Fruit fly (Drosophila melanogaster): ENCODE measurements around the gene Axn.

Gene Axn

dm6 chr3R:30052455-30053046 is 29.9 kb downstream of the Axn start, which contains the start of gene Jasper (continued):
- TF ChIP-seq run (tag; optimal IDR thresholded peaks at IDR 0.05) (peak; percentile 54), Sry-β (GFP tag; optimal IDR thresholded peaks at IDR 0.05) (peak; percentile 62), CG12155 (GFP tag; optimal IDR thresholded peaks at IDR 0.05) (peak; percentile 8), HmgD (GFP tag; optimal IDR thresholded peaks at IDR 0.05) (peak; percentile 29), CG10654 (GFP tag; optimal IDR thresholded peaks at IDR 0.05) (peak; percentile 18), zfh2 (GFP tag; optimal IDR thresholded peaks at IDR 0.05) (peak; percentile 14), CG9797 (GFP tag; optimal IDR thresholded peaks at IDR 0.05) (peak; percentile 95), dpn (GFP tag; optimal IDR thresholded peaks at IDR 0.05) (peak in 1 of 2 experiments; percentile 40), Scr (GFP tag; IDR thresholded peaks at IDR 0.05; ENCODE audit: partially characterized antibody) (peak; percentile 9; the same call in 1 of the 2 replicates), CG17912 (GFP tag; optimal IDR thresholded peaks at IDR 0.05) (peak; percentile 60), knrl (GFP tag; IDR thresholded peaks at IDR 0.05; ENCODE audit: partially characterized antibody) (peak; percentile 48; the same call in 2 of the 3 replicates), CG34224 (GFP tag; IDR thresholded peaks at IDR 0.05; ENCODE audit: partially characterized antibody) (peak; percentile 11; the same call in 1 of the 3 replicates), CG1647 (GFP tag; optimal IDR thresholded peaks at IDR 0.05) (peak; percentile 24), aop (GFP tag; IDR thresholded peaks at IDR 0.05) (no peak), Nf-YC (tag; optimal IDR thresholded peaks at IDR 0.05) (peak; percentile 36), CG4617 (GFP tag; optimal IDR thresholded peaks at IDR 0.05; ENCODE audit: borderline replicate concordance) (peak; percentile 70), CG10321 (GFP tag; IDR thresholded peaks at IDR 0.05) (no peak), pzg (GFP tag; optimal IDR thresholded peaks at IDR 0.05) (peak; percentile 99), CG3163 (GFP tag; optimal IDR thresholded peaks at IDR 0.05) (peak; percentile 13), CG17361 (GFP tag; IDR thresholded peaks at IDR 0.05) (0 out of 3 replicates have a peak, but pooled peaks have one; percentile 12), vfl (GFP tag; optimal IDR thresholded peaks at IDR 0.05) (peak; percentile 31), CHES-1-like (GFP tag; optimal IDR thresholded peaks at IDR 0.05) (peak; percentile 79), CG11504 (tag; optimal IDR thresholded peaks at IDR 0.05) (peak; percentile 27), CG13624 (GFP tag; optimal IDR thresholded peaks at IDR 0.05) (peak; percentile 58), gfzf (GFP tag; optimal IDR thresholded peaks at IDR 0.05) (peak; percentile 99), Dek (tag; optimal IDR thresholded peaks at IDR 0.05) (peak; percentile 37), Sry-δ (GFP tag; optimal IDR thresholded peaks at IDR 0.05) (peak; percentile 100), Dad (GFP tag; optimal IDR thresholded peaks at IDR 0.05) (peak; percentile 1), Abd-B (GFP tag; optimal IDR thresholded peaks at IDR 0.05) (peak; percentile 52), Dll (GFP tag; IDR thresholded peaks at IDR 0.05; ENCODE audit: partially characterized antibody) (peak; percentile 58), MBD-R2 (GFP tag; IDR thresholded peaks at IDR 0.05) (peak; percentile 90), fd102C (GFP tag; optimal IDR thresholded peaks at IDR 0.05) (no peak), CG12659 (GFP tag; optimal IDR thresholded peaks at IDR 0.05) (peak; percentile 74), CG17829 (tag; optimal IDR thresholded peaks at IDR 0.05) (peak; percentile 52), CG16779 (GFP tag; IDR thresholded peaks at IDR 0.05) (no peak)

dm6 chr3R:30055915-30056544 is 33.4 kb downstream of the Axn start, which contains the start of the genes Rpp14b and spn-A:
Gene Rpp14b (plus strand): TSS chr3R:30055957.
Gene spn-A (minus strand): TSS chr3R:30056037.
- TF ChIP-seq jing (GFP tag; optimal IDR thresholded peaks at IDR 0.05) = no peak
- TF ChIP-seq Dek (tag; optimal IDR thresholded peaks at IDR 0.05) = peak; percentile 17
- no peak for TF ChIP-seq CG4730 (GFP tag; IDR thresholded peaks at IDR 0.05)
- peak; percentile 40 for TF ChIP-seq Ptx1 (GFP tag; IDR thresholded peaks at IDR 0.05)
- peak; percentile 15 for TF ChIP-seq CG15696 (tag; optimal IDR thresholded peaks at IDR 0.05)
- TF ChIP-seq CG31224 (GFP tag; IDR thresholded peaks at IDR 0.05) = no peak
- no peak for TF ChIP-seq CG43689 (GFP tag; IDR thresholded peaks at IDR 0.05)
- TF ChIP-seq CG17328 (GFP tag; IDR thresholded peaks at IDR 0.05) = peak; percentile 33; the same call in 1 of the 2 replicates
- peak; percentile 3 for TF ChIP-seq CG17385 (GFP tag; optimal IDR thresholded peaks at IDR 0.05)
- TF ChIP-seq ci (GFP tag; IDR thresholded peaks at IDR 0.05) = peak; percentile 43; the same call in 2 of the 3 replicates
- peak; percentile 25; the same call in 1 of the 2 replicates for TF ChIP-seq sisA (GFP tag; IDR thresholded peaks at IDR 0.05)
- no peak for TF ChIP-seq pnt (GFP tag; optimal IDR thresholded peaks at IDR 0.05)
- peak; percentile 88 for TF ChIP-seq row (GFP tag; IDR thresholded peaks at IDR 0.05)
- TF ChIP-seq NFAT (GFP tag; IDR thresholded peaks at IDR 0.05) = 0 out of 2 replicates have a peak, but pooled peaks have one; percentile 11
- TF ChIP-seq mam (GFP tag; optimal IDR thresholded peaks at IDR 0.05) = peak; percentile 17
- TF ChIP-seq CG4820 (GFP tag; optimal IDR thresholded peaks at IDR 0.05) = peak; percentile 90

Data from whole organism, embryonic.